ENCODE assay signal across 5 worm cellular contexts in the genomic region with DNA sequence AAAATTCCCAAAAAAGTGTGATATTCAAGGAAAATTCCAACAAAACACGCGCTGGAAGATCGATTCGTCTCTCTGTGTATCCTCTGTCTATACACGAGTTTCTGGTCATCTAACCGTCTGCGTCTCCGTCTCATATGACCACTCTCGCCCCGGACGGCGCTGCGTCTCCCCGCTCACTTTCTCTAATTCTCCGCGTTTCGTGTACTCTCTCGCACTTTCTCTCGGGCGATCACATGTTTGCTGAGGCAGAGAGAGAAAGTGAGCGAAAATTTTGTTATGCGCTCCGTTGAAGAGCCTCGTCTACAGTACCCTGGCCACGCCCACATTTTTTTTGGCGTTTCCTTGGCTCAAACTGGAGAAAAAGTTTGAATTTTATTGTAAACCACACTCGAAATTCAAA.
A peak's percentile ranks its signal among the peaks of the same experiment; 100 is the strongest.
TF ChIP-seq lines count a peak whose summit lies in the region.

No protein-coding gene starts in this region.

TF ChIP-seq in whole organism, L1 larva, 84 proteins besides CTCF, POLR2A, EP300 and RAD21 (continues in another document):
- peak; percentile 54 for TF ChIP-seq snpc-4 (tag; optimal IDR thresholded peaks at IDR 0.05; lab: Kevin White, UChicago)
- TF ChIP-seq vab-15 (tag; optimal IDR thresholded peaks at IDR 0.05; lab: Kevin White, UChicago): no peak
- TF ChIP-seq nhr-47 (tag; optimal IDR thresholded peaks at IDR 0.05; lab: Kevin White, UChicago): peak; percentile 97
- peak; percentile 98 for TF ChIP-seq nhr-71 (tag; optimal IDR thresholded peaks at IDR 0.05; lab: Kevin White, UChicago)
- TF ChIP-seq unc-130 (tag; optimal IDR thresholded peaks at IDR 0.05; lab: Kevin White, UChicago): no peak
- TF ChIP-seq aha-1 (tag; optimal IDR thresholded peaks at IDR 0.05; lab: Kevin White, UChicago): peak; percentile 93
- TF ChIP-seq jun-1 (tag; optimal IDR thresholded peaks at IDR 0.05; lab: Kevin White, UChicago): peak; percentile 87
- peak; percentile 28 for TF ChIP-seq sup-37 (GFP tag; optimal IDR thresholded peaks at IDR 0.05; lab: Kevin White, UChicago)
- TF ChIP-seq hlh-4 (tag; optimal IDR thresholded peaks at IDR 0.05; lab: Kevin White, UChicago): no peak
- no peak for TF ChIP-seq zag-1 (tag; optimal IDR thresholded peaks at IDR 0.05; lab: Kevin White, UChicago)
- TF ChIP-seq tlp-1 (tag; optimal IDR thresholded peaks at IDR 0.05; lab: Kevin White, UChicago): no peak
- TF ChIP-seq efl-3 (GFP tag; optimal IDR thresholded peaks at IDR 0.05; lab: Kevin White, UChicago): no peak
- peak; percentile 86 for TF ChIP-seq nhr-11 (tag; optimal IDR thresholded peaks at IDR 0.05; lab: Kevin White, UChicago)
- TF ChIP-seq fkh-4 (tag; optimal IDR thresholded peaks at IDR 0.05; lab: Kevin White, UChicago; ENCODE audit: borderline replicate concordance): peak; percentile 49
- TF ChIP-seq ama-1 (optimal IDR thresholded peaks at IDR 0.05; lab: Kevin White, UChicago): no peak
- peak; percentile 92 for TF ChIP-seq rnt-1 (tag; optimal IDR thresholded peaks at IDR 0.05; lab: Kevin White, UChicago)
- no peak for TF ChIP-seq alr-1 (tag; optimal IDR thresholded peaks at IDR 0.05; lab: Kevin White, UChicago; ENCODE audit: borderline replicate concordance)

TF ChIP-seq in whole organism, L3 larva, 47 proteins besides CTCF, POLR2A, EP300 and RAD21 (continues in another document):
- TF ChIP-seq lin-15B (tag; optimal IDR thresholded peaks at IDR 0.05; lab: Kevin White, UChicago): peak; percentile 85
- TF ChIP-seq R02D3.7 (tag; optimal IDR thresholded peaks at IDR 0.05; lab: Kevin White, UChicago): peak; percentile 63
- TF ChIP-seq mdl-1 (tag; optimal IDR thresholded peaks at IDR 0.05; lab: Kevin White, UChicago): peak; percentile 71
- peak; percentile 82 for TF ChIP-seq nhr-43 (tag; optimal IDR thresholded peaks at IDR 0.05; lab: Kevin White, UChicago; ENCODE audit: poor library complexity, severe bottlenecking)
- TF ChIP-seq egl-5 (tag; optimal IDR thresholded peaks at IDR 0.05; lab: Kevin White, UChicago): peak; percentile 9
- peak; percentile 73 for TF ChIP-seq elt-2 (tag; optimal IDR thresholded peaks at IDR 0.05; lab: Kevin White, UChicago)
- TF ChIP-seq nhr-23 (tag; optimal IDR thresholded peaks at IDR 0.05; lab: Kevin White, UChicago): peak; percentile 81
- TF ChIP-seq lin-39 (tag; optimal IDR thresholded peaks at IDR 0.05; lab: Kevin White, UChicago): peak; percentile 38
- peak in 1 of 2 experiments; percentile 19 for TF ChIP-seq eor-1 (tag; optimal IDR thresholded peaks at IDR 0.05; lab: Kevin White, UChicago)
- TF ChIP-seq pha-4 (tag; optimal IDR thresholded peaks at IDR 0.05; lab: Kevin White, UChicago): peak; percentile 90
- peak; percentile 54 for TF ChIP-seq pqm-1 (tag; optimal IDR thresholded peaks at IDR 0.05; lab: Kevin White, UChicago)
- TF ChIP-seq nhr-25 (tag; optimal IDR thresholded peaks at IDR 0.05; lab: Kevin White, UChicago): peak; percentile 87
- peak; percentile 78 for TF ChIP-seq jun-1 (tag; optimal IDR thresholded peaks at IDR 0.05; lab: Kevin White, UChicago)
- peak; percentile 95 for TF ChIP-seq hmg-11 (tag; optimal IDR thresholded peaks at IDR 0.05; lab: Kevin White, UChicago)
- peak; percentile 8 for TF ChIP-seq egl-27 (tag; optimal IDR thresholded peaks at IDR 0.05; lab: Kevin White, UChicago)
- TF ChIP-seq elt-1 (tag; optimal IDR thresholded peaks at IDR 0.05; lab: Kevin White, UChicago): peak; percentile 51
- no peak for TF ChIP-seq aly-2 (tag; optimal IDR thresholded peaks at IDR 0.05; lab: Kevin White, UChicago)

TF ChIP-seq in whole organism, early embryonic, 17 proteins besides CTCF, POLR2A, EP300 and RAD21:
- peak; percentile 19 for TF ChIP-seq hmg-4 (GFP tag; optimal IDR thresholded peaks at IDR 0.05; lab: Kevin White, UChicago)
- TF ChIP-seq F13C5.2 (tag; optimal IDR thresholded peaks at IDR 0.05; lab: Kevin White, UChicago): no peak
- TF ChIP-seq hmbx-1 (tag; optimal IDR thresholded peaks at IDR 0.05; lab: Kevin White, UChicago): no peak

TF ChIP-seq in whole organism, midembryonic, 9 proteins besides CTCF, POLR2A, EP300 and RAD21:
- no peak for TF ChIP-seq ref-1 (GFP tag; conservative IDR thresholded peaks at IDR 0.05; lab: Robert Waterston, UW)
- TF ChIP-seq klf-2 (GFP tag; conservative IDR thresholded peaks at IDR 0.05; lab: Robert Waterston, UW): no peak
- TF ChIP-seq cog-1 (tag; optimal IDR thresholded peaks at IDR 0.05; lab: Kevin White, UChicago): peak; percentile 62
TF ChIP-seq in whole organism, midembryonic: peak in this region for 1.

TF ChIP-seq in whole organism, young adult, 124 proteins besides CTCF, POLR2A, EP300 and RAD21 (continues in another document):
- no peak for TF ChIP-seq pha-4 (tag; optimal IDR thresholded peaks at IDR 0.05; lab: Kevin White, UChicago)
- peak; percentile 98 for TF ChIP-seq zfh-2 (GFP tag; conservative IDR thresholded peaks at IDR 0.05; lab: Robert Waterston, UW)
- TF ChIP-seq madf-10 (tag; optimal IDR thresholded peaks at IDR 0.05; lab: Kevin White, UChicago): peak; percentile 71
- no peak for TF ChIP-seq snpc-1.3 (tag; optimal IDR thresholded peaks at IDR 0.05; lab: Kevin White, UChicago; ENCODE audit: insufficient read depth)
- TF ChIP-seq F57C9.4 (tag; optimal IDR thresholded peaks at IDR 0.05; lab: Kevin White, UChicago): no peak
- 0 out of 2 replicates have a peak, but pooled peaks have one; percentile 40 for TF ChIP-seq F33H1.4 (GFP tag; IDR thresholded peaks at IDR 0.05; lab: Robert Waterston, UW)
- TF ChIP-seq F22D6.2 (tag; optimal IDR thresholded peaks at IDR 0.05; lab: Kevin White, UChicago): peak; percentile 48
- TF ChIP-seq dox-1 (GFP tag; IDR thresholded peaks at IDR 0.05; lab: Robert Waterston, UW): peak; percentile 88
- no peak for TF ChIP-seq nhr-27 (tag; optimal IDR thresholded peaks at IDR 0.05; lab: Kevin White, UChicago)
- peak; percentile 73 for TF ChIP-seq ztf-26 (tag; optimal IDR thresholded peaks at IDR 0.05; lab: Kevin White, UChicago)
- no peak for TF ChIP-seq bed-1 (GFP tag; IDR thresholded peaks at IDR 0.05; lab: Robert Waterston, UW)
- TF ChIP-seq pbrm-1 (GFP tag; IDR thresholded peaks at IDR 0.05; lab: Robert Waterston, UW): peak; percentile 94
- no peak for TF ChIP-seq F57A8.1 (GFP tag; optimal IDR thresholded peaks at IDR 0.05; lab: Kevin White, UChicago)
- TF ChIP-seq hlh-26 (GFP tag; conservative IDR thresholded peaks at IDR 0.05; lab: Robert Waterston, UW): no peak
- TF ChIP-seq F55B11.4 (tag; optimal IDR thresholded peaks at IDR 0.05; lab: Kevin White, UChicago; ENCODE audit: borderline replicate concordance, insufficient read depth): no peak
- TF ChIP-seq rcor-1 (GFP tag; IDR thresholded peaks at IDR 0.05; lab: Robert Waterston, UW): peak; percentile 63
- TF ChIP-seq mcd-1 (GFP tag; IDR thresholded peaks at IDR 0.05; lab: Robert Waterston, UW): peak; percentile 91
- peak; percentile 66 for TF ChIP-seq chd-7 (tag; optimal IDR thresholded peaks at IDR 0.05; lab: Kevin White, UChicago)
- TF ChIP-seq egl-44 (GFP tag; IDR thresholded peaks at IDR 0.05; lab: Robert Waterston, UW): 0 out of 2 replicates have a peak, but pooled peaks have one; percentile 58
- peak; percentile 67 for TF ChIP-seq tlf-1 (GFP tag; optimal IDR thresholded peaks at IDR 0.05; lab: Kevin White, UChicago)
- peak; percentile 40 for TF ChIP-seq F52B5.7 (tag; optimal IDR thresholded peaks at IDR 0.05; lab: Kevin White, UChicago)
- TF ChIP-seq K11D2.4 (GFP tag; IDR thresholded peaks at IDR 0.05; lab: Robert Waterston, UW): peak; percentile 85
- TF ChIP-seq efl-1 (GFP tag; optimal IDR thresholded peaks at IDR 0.05; lab: Kevin White, UChicago): no peak
- peak; percentile 78 for TF ChIP-seq ztf-3 (GFP tag; optimal IDR thresholded peaks at IDR 0.05; lab: Kevin White, UChicago)
- no peak for TF ChIP-seq zim-3 (tag; optimal IDR thresholded peaks at IDR 0.05; lab: Kevin White, UChicago)
- TF ChIP-seq lsl-1 (GFP tag; optimal IDR thresholded peaks at IDR 0.05; lab: Kevin White, UChicago): peak; percentile 26
- no peak for TF ChIP-seq ztf-28 (GFP tag; IDR thresholded peaks at IDR 0.05; lab: Robert Waterston, UW)
- peak; percentile 88 for TF ChIP-seq Y53G8AR.9 (GFP tag; conservative IDR thresholded peaks at IDR 0.05; lab: Robert Waterston, UW)
- TF ChIP-seq cebp-1 (GFP tag; IDR thresholded peaks at IDR 0.05; lab: Robert Waterston, UW): peak; percentile 64
- peak; percentile 90 for TF ChIP-seq cebp-1 (tag; optimal IDR thresholded peaks at IDR 0.05; lab: Kevin White, UChicago)
- TF ChIP-seq Y67H2A.10 (GFP tag; conservative IDR thresholded peaks at IDR 0.05; lab: Robert Waterston, UW): peak; percentile 59
- peak; percentile 72 for TF ChIP-seq nhr-80 (tag; optimal IDR thresholded peaks at IDR 0.05; lab: Kevin White, UChicago)
- peak; percentile 44 for TF ChIP-seq ztf-22 (GFP tag; optimal IDR thresholded peaks at IDR 0.05; lab: Kevin White, UChicago)
- TF ChIP-seq dpff-1 (tag; optimal IDR thresholded peaks at IDR 0.05; lab: Kevin White, UChicago): no peak
- TF ChIP-seq snpc-4 (GFP tag; optimal IDR thresholded peaks at IDR 0.05; lab: Kevin White, UChicago): no peak
- peak in 2 of 4 experiments; percentile 64 to 65 for TF ChIP-seq snpc-4 (tag; optimal IDR thresholded peaks at IDR 0.05; lab: Kevin White, UChicago)
- no peak for TF ChIP-seq nhr-90 (tag; optimal IDR thresholded peaks at IDR 0.05; lab: Kevin White, UChicago)
- TF ChIP-seq lir-1 (GFP tag; conservative IDR thresholded peaks at IDR 0.05; lab: Robert Waterston, UW): peak; percentile 67
- TF ChIP-seq xnd-1 (tag; optimal IDR thresholded peaks at IDR 0.05; lab: Kevin White, UChicago): no peak
- TF ChIP-seq repo-1 (tag; optimal IDR thresholded peaks at IDR 0.05; lab: Kevin White, UChicago): peak; percentile 64
- peak in 1 of 2 experiments; percentile 50 for TF ChIP-seq let-607 (tag; optimal IDR thresholded peaks at IDR 0.05; lab: Kevin White, UChicago)
- TF ChIP-seq lin-40 (tag; optimal IDR thresholded peaks at IDR 0.05; lab: Kevin White, UChicago): peak; percentile 90
- peak; percentile 46 for TF ChIP-seq ZK185.1 (tag; optimal IDR thresholded peaks at IDR 0.05; lab: Kevin White, UChicago; ENCODE audit: poor library complexity, severe bottlenecking)
- TF ChIP-seq C17E4.6 (GFP tag; IDR thresholded peaks at IDR 0.05; lab: Robert Waterston, UW): peak; percentile 59; the same call in 1 of the 2 replicates
- TF ChIP-seq fkh-3 (tag; optimal IDR thresholded peaks at IDR 0.05; lab: Kevin White, UChicago): no peak
- TF ChIP-seq ceh-91 (GFP tag; IDR thresholded peaks at IDR 0.05; lab: Robert Waterston, UW): no peak
- no peak for TF ChIP-seq B0019.2 (GFP tag; conservative IDR thresholded peaks at IDR 0.05; lab: Robert Waterston, UW)
- TF ChIP-seq athp-1 (tag; optimal IDR thresholded peaks at IDR 0.05; lab: Kevin White, UChicago): peak; percentile 39
- no peak for TF ChIP-seq T07F8.4 (tag; optimal IDR thresholded peaks at IDR 0.05; lab: Kevin White, UChicago)

Comparison
In these comparisons a context has a peak if more than half of its experiments do, and no peak if none do; other contexts are left out.
1. Of the 8 proteins assayed by ChIP-seq in both whole organism, young adult and whole organism, L1 larva: peak only in whole organism, young adult: none; only in whole organism, L1 larva: efl-1 and nhr-90; in both: dpl-1; in neither: 3; mixed calls (peak in some experiments, not most) for 2.